Fruit fly (Drosophila melanogaster): ENCODE measurements around the gene CG4686.

CG4686 gene

dm6 chr3R:19879470-19880052 is 15.3 kb downstream of the CG4686 start, which contains the start of gene Ask1:
Gene Ask1, plus strand, starts transcription at chr3R:19879719.
- TF ChIP-seq Rel (GFP tag; optimal IDR thresholded peaks at IDR 0.05) (no peak), Rel (tag; optimal IDR thresholded peaks at IDR 0.05) (peak; percentile 34), tai (GFP tag; optimal IDR thresholded peaks at IDR 0.05) (no peak), N (GFP tag; optimal IDR thresholded peaks at IDR 0.05) (no peak), GATAd (GFP tag; optimal IDR thresholded peaks at IDR 0.05) (no peak), sv (GFP tag; optimal IDR thresholded peaks at IDR 0.05) (no peak), Hr83 (GFP tag; optimal IDR thresholded peaks at IDR 0.05; ENCODE audit: poor library complexity, severe bottlenecking) (no peak), sage (GFP tag; optimal IDR thresholded peaks at IDR 0.05) (peak; percentile 12), dl (GFP tag; optimal IDR thresholded peaks at IDR 0.05; ENCODE audit: insufficient read depth in 1 of 2, partially characterized antibody in 2 of 2) (no peak)

DNA sequence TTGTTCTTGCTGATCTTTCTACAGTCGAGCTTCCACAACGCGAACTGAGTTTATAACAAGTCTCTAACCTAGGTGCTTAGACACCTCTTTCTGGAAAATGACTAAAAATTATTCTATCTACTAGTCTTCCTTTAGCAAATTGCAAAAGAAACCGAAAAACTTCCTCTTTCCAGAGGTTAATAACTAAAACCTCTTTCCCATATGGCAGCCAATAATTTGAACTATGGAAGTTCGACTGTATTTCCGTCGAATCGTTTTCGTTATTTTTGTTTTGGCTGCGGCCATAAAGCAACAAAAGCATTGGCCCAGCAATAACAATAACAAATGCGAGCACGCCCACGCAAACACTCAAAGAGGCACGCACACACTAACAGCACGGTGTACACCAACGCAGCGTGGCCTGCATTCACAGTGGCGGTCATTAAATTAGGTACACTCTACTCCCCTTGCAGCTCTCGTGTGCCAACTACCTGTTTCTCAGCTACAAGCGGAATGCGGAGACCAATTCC is 16.2 kb downstream of the CG4686 start:
- TF ChIP-seq ey (GFP tag; optimal IDR thresholded peaks at IDR 0.05) (peak; percentile 74), dsf (GFP tag; optimal IDR thresholded peaks at IDR 0.05; ENCODE audit: borderline replicate concordance) (no peak), CG9705 (GFP tag; optimal IDR thresholded peaks at IDR 0.05) (peak; percentile 40), jim (GFP tag; optimal IDR thresholded peaks at IDR 0.05) (no peak), rgr (GFP tag; optimal IDR thresholded peaks at IDR 0.05) (peak; percentile 73), h (GFP tag; optimal IDR thresholded peaks at IDR 0.05) (peak; percentile 80), fru (GFP tag; optimal IDR thresholded peaks at IDR 0.05) (peak; percentile 67), pan (optimal IDR thresholded peaks at IDR 0.05) (no peak), Rel (GFP tag; optimal IDR thresholded peaks at IDR 0.05) (peak; percentile 52), Rel (tag; optimal IDR thresholded peaks at IDR 0.05) (peak; percentile 39), psq (GFP tag; optimal IDR thresholded peaks at IDR 0.05) (peak; percentile 17), br (GFP tag; optimal IDR thresholded peaks at IDR 0.05) (peak; percentile 66), OdsH (GFP tag; optimal IDR thresholded peaks at IDR 0.05) (peak; percentile 69), foxo (GFP tag; optimal IDR thresholded peaks at IDR 0.05) (peak; percentile 60 to 79), Hnf4 (GFP tag; optimal IDR thresholded peaks at IDR 0.05) (no peak), dmrt93B (GFP tag; optimal IDR thresholded peaks at IDR 0.05) (peak; percentile 48), HLH106 (tag; optimal IDR thresholded peaks at IDR 0.05) (peak; percentile 67), Sp1 (GFP tag; optimal IDR thresholded peaks at IDR 0.05) (peak; percentile 68), brk (GFP tag; optimal IDR thresholded peaks at IDR 0.05) (no peak), Jra (GFP tag; optimal IDR thresholded peaks at IDR 0.05) (no peak)

- TF ChIP-seq CrebA (GFP tag; optimal IDR thresholded peaks at IDR 0.05; ENCODE audit: borderline replicate concordance) = no peak
- no peak for TF ChIP-seq tai (GFP tag; optimal IDR thresholded peaks at IDR 0.05)
- TF ChIP-seq N (GFP tag; optimal IDR thresholded peaks at IDR 0.05) = no peak
- TF ChIP-seq dmrt93B (GFP tag; optimal IDR thresholded peaks at IDR 0.05) = no peak
- no peak for TF ChIP-seq dl (GFP tag; optimal IDR thresholded peaks at IDR 0.05; ENCODE audit: insufficient read depth in 1 of 2, partially characterized antibody in 2 of 2)
These were observed 24.0 kb downstream of the CG4686 start, which contains the start of gene ninaE for dm6 chr3R:19888156-19888784. Gene ninaE, minus strand, starts transcription at chr3R:19888206.

DNA sequence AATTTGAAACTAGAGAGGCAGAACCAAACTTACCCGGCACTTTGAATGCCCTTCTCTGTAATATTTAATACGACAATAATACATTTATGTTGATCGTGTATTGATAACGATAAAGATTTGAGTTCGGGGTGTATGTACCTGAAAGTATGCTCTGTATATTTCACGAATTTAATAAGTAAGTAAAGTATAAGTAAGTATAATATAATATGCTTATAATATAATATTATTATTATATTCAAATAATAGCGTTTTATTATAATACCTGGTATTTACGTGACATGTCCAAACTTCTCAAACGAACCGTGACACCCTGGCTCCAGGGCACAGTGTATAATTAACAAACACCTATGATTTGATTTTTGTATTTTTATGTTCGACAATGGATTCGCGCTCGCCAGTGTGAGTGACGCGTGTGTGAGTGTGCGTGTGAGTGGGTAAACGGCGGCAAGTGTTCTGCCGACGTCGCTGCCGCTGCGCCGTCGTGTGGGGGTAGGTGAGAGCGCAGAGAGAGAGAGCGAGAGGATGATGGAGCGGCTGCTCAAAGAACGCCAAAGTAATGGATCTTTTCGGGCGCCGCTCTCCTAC is 25.4 kb downstream of the CG4686 start:
- TF ChIP-seq Dif (GFP tag; optimal IDR thresholded peaks at IDR 0.05; ENCODE audit: partially characterized antibody) = peak; percentile 78
- TF ChIP-seq dl (GFP tag; optimal IDR thresholded peaks at IDR 0.05; ENCODE audit: insufficient read depth in 1 of 2, partially characterized antibody in 2 of 2) = peak; percentile 56 to 70
- TF ChIP-seq psq (GFP tag; optimal IDR thresholded peaks at IDR 0.05) = no peak
- peak; percentile 13 for TF ChIP-seq fru (GFP tag; optimal IDR thresholded peaks at IDR 0.05)

All from whole organism, wandering third instar larva.